Worm (Caenorhabditis elegans): ENCODE data around the gene Y32H12A.6.

Y32H12A.6 gene

ce11 chrIII:5388113-5388512 is 6.1 kb upstream of the Y32H12A.6 start:
- TF ChIP-seq unc-62 (GFP tag; optimal IDR thresholded peaks at IDR 0.05), result no peak

- TF ChIP-seq unc-62 (GFP tag; optimal IDR thresholded peaks at IDR 0.05), result no peak
Measured at ce11 chrIII:5385315-5385714, 3.3 kb upstream of the Y32H12A.6 start, which contains the start of gene Y32H12A.7. Y32H12A.7 (minus strand) TSS chrIII:5385415.

ce11 chrIII:5380554-5380953 is 1.4 kb downstream of the Y32H12A.6 start:
- TF ChIP-seq unc-62 (GFP tag; optimal IDR thresholded peaks at IDR 0.05), result no peak

- no peak for TF ChIP-seq unc-62 (GFP tag; optimal IDR thresholded peaks at IDR 0.05)
Measured at ce11 chrIII:5379879-5380331, 2.1 kb downstream of the Y32H12A.6 start, which contains the start of gene paqr-2. paqr-2 (minus strand) TSS chrIII:5379929.

ce11 chrIII:5375001-5375532 is 6.9 kb downstream of the Y32H12A.6 start:
- no peak for TF ChIP-seq unc-62 (GFP tag; optimal IDR thresholded peaks at IDR 0.05)

- TF ChIP-seq unc-62 (GFP tag; optimal IDR thresholded peaks at IDR 0.05), result no peak
Measured at ce11 chrIII:5373715-5374114, 8.3 kb downstream of the Y32H12A.6 start.

ce11 chrIII:5372884-5373283 is 9.1 kb downstream of the Y32H12A.6 start:
- no peak for TF ChIP-seq unc-62 (GFP tag; optimal IDR thresholded peaks at IDR 0.05)

ce11 chrIII:5371226-5371926 is 10.6 kb downstream of the Y32H12A.6 start, which contains the start of gene szy-2:
szy-2 (minus strand) TSS chrIII:5371276.
- TF ChIP-seq unc-62 (GFP tag; optimal IDR thresholded peaks at IDR 0.05), result no peak

- no peak for TF ChIP-seq unc-62 (GFP tag; optimal IDR thresholded peaks at IDR 0.05)
Measured at ce11 chrIII:5367995-5368899, 13.7 kb downstream of the Y32H12A.6 start, which contains the start of gene dhs-9. dhs-9 (minus strand) TSS chrIII:5368045.

ce11 chrIII:5361909-5362308 is 20.1 kb downstream of the Y32H12A.6 start, which contains the start of gene Y32H12A.1:
Y32H12A.1 (plus strand) TSS chrIII:5362209.
- no peak for TF ChIP-seq unc-62 (GFP tag; optimal IDR thresholded peaks at IDR 0.05)

ce11 chrIII:5349250-5349649 is 32.7 kb downstream of the Y32H12A.6 start, which contains the start of gene thoc-5:
thoc-5 (minus strand) TSS chrIII:5349401.
- no peak for TF ChIP-seq unc-62 (GFP tag; optimal IDR thresholded peaks at IDR 0.05)

ce11 chrIII:5346017-5346416 is 36.0 kb downstream of the Y32H12A.6 start, which contains the start of gene glrx-21:
glrx-21 (minus strand) TSS chrIII:5346117.
- no peak for TF ChIP-seq unc-62 (GFP tag; optimal IDR thresholded peaks at IDR 0.05)

- TF ChIP-seq unc-62 (GFP tag; optimal IDR thresholded peaks at IDR 0.05), result no peak
Measured at ce11 chrIII:5344561-5344960, 37.4 kb downstream of the Y32H12A.6 start.

ce11 chrIII:5343555-5343954 is 38.4 kb downstream of the Y32H12A.6 start:
- TF ChIP-seq unc-62 (GFP tag; optimal IDR thresholded peaks at IDR 0.05), result no peak

- TF ChIP-seq unc-62 (GFP tag; optimal IDR thresholded peaks at IDR 0.05), result no peak
Measured at ce11 chrIII:5341382-5341781, 40.6 kb downstream of the Y32H12A.6 start, which contains the start of gene ZK121.2. ZK121.2 (plus strand) TSS chrIII:5341682.

- no peak for TF ChIP-seq unc-62 (GFP tag; optimal IDR thresholded peaks at IDR 0.05)
Measured at ce11 chrIII:5340530-5340929, 41.4 kb downstream of the Y32H12A.6 start.
